Worm (Caenorhabditis elegans) whole organism, L3 larva: ENCODE measurements around the gene slc-25A26.

Source experiments
- fkh-10 ChIP-seq: sonication (generic microtip); optimal IDR thresholded peaks from 2 replicates; lab custom pipeline; 2017; ENCODE audit warnings: missing biosample characterization, missing genetic modification reagents, missing genetic modification characterization
- fkh-2 ChIP-seq: fragments of 150-350 bp; optimal IDR thresholded peaks from 2 replicates; lab custom pipeline; 2014; ENCODE audit warnings: missing biosample characterization, missing genetic modification reagents, missing genetic modification characterization
- fos-1 ChIP-seq: fragments of 150-350 bp; optimal IDR thresholded peaks from 2 replicates; lab custom pipeline; 2014; ENCODE audit warnings: missing biosample characterization, missing genetic modification characterization
- nhr-76 ChIP-seq: fragments of 150-350 bp; sonication (generic microtip); optimal IDR thresholded peaks from 5 replicates; lab custom pipeline; 2014; ENCODE audit warnings: missing biosample characterization, missing genetic modification characterization
- nhr-77 ChIP-seq: fragments of 150-350 bp; optimal IDR thresholded peaks from 2 replicates; lab custom pipeline; 2014; ENCODE audit warnings: missing biosample characterization, missing genetic modification characterization
- pha-4 ChIP-seq: fragments of 150-350 bp; optimal IDR thresholded peaks from 2 replicates; lab custom pipeline; 2014; ENCODE audit warnings: missing biosample characterization, missing genetic modification reagents, missing genetic modification characterization
- skn-1 ChIP-seq: fragments of 150-350 bp; optimal IDR thresholded peaks from 2 replicates; lab custom pipeline; 2014; ENCODE audit warnings: missing biosample characterization, missing genetic modification characterization
- snpc-4 ChIP-seq: fragments of 150-350 bp; optimal IDR thresholded peaks from 2 replicates; lab custom pipeline; 2014; ENCODE audit warnings: missing biosample characterization, missing genetic modification characterization
- unc-39 ChIP-seq: sonication (generic microtip); optimal IDR thresholded peaks from 4 replicates; lab custom pipeline; 2017; ENCODE audit warnings: missing biosample characterization, missing genetic modification characterization
- unc-62 ChIP-seq: fragments of 150-350 bp; sonication (generic microtip); optimal IDR thresholded peaks from 4 replicates; lab custom pipeline; 2014; ENCODE audit warnings: missing biosample characterization, missing genetic modification reagents, missing genetic modification characterization

DNA sequence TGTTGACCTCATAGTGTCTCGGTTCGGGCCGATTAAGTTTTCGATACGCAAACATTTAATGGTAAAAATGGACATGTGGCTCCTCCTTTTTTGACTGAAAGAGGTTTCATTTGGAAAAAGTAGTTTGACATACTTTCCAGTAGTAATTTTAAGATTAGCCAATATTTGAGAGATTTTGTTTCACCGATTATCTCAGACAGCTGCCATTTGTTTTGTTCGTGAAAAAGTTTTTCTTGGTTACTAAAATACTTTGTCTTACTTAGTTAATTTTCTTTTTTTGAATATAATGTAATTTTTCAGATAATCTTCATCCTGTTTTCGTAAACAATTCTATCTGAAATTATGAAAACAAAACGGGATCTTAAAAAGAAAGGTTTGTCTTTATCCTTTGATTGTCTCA is 44.0 kb upstream of the slc-25A26 start, which contains the start of gene C09G9.5:
- no peak for TF ChIP-seq unc-39 (tag; lab: Kevin White, UChicago)
- no peak for TF ChIP-seq fkh-2 (tag; lab: Kevin White, UChicago)
- no peak for TF ChIP-seq nhr-77 (tag; lab: Kevin White, UChicago)
- TF ChIP-seq snpc-4, result no peak
- no peak for TF ChIP-seq unc-62 (GFP tag; lab: Kevin White, UChicago)
- no peak for TF ChIP-seq skn-1 (tag; lab: Kevin White, UChicago)
- no peak for TF ChIP-seq nhr-76 (tag; lab: Kevin White, UChicago)
- TF ChIP-seq fkh-10 (GFP tag; lab: Kevin White, UChicago), result no peak
- no peak for TF ChIP-seq pha-4 (tag; lab: Kevin White, UChicago)
- no peak for TF ChIP-seq fos-1 (tag; lab: Kevin White, UChicago)
